Worm (Caenorhabditis elegans) whole organism, L4 larva: ENCODE measurements around the gene scc-3.
A peak's percentile ranks its signal among the peaks of the same experiment; 100 is the strongest.

Source experiments
- F10B5.3 ChIP-seq: sonication (generic microtip); optimal IDR thresholded peaks from 2 replicates; lab custom pipeline; 2016; ENCODE audit warnings: mild to moderate bottlenecking, missing genetic modification characterization, missing compliant biosample characterization
- F26F4.8 ChIP-seq: fragments of 200-800 bp; sonication (Bioruptor generic); conservative IDR thresholded peaks from 2 replicates; pipeline ENCODE4 v1.3.6; 2022; ENCODE audit warnings: missing genetic modification characterization, missing compliant biosample characterization
- F44E2.7 ChIP-seq: fragments of 200-800 bp; sonication (Bioruptor generic); IDR thresholded peaks from 2 replicates; pipeline ENCODE4 v2.1.2; 2022; ENCODE audit warnings: missing genetic modification characterization, missing compliant biosample characterization
- T20F7.1 ChIP-seq: fragments of 200-800 bp; sonication (Bioruptor generic); optimal IDR thresholded peaks from 2 replicates; lab custom pipeline; 2018; ENCODE audit warnings: mild to moderate bottlenecking, missing genetic modification characterization, missing compliant biosample characterization
- Y105C5A.15 ChIP-seq: fragments of 200-800 bp; sonication (Bioruptor generic); IDR thresholded peaks from 2 replicates; pipeline ENCODE4 v1.3.6; 2022; ENCODE audit warnings: missing genetic modification characterization, missing compliant biosample characterization
- Y48G9A.11 ChIP-seq: fragments of 200-800 bp; sonication (Bioruptor generic); IDR thresholded peaks from 2 replicates; pipeline ENCODE4 v1.3.6; 2022; ENCODE audit warnings: missing genetic modification reagents, missing genetic modification characterization, missing compliant biosample characterization
- Y5F2A.4 ChIP-seq: fragments of 200-800 bp; sonication (Bioruptor generic); optimal IDR thresholded peaks from 2 replicates; lab custom pipeline; 2018; ENCODE audit warnings: mild to moderate bottlenecking, missing genetic modification characterization, missing compliant biosample characterization
- Y75B8A.6 ChIP-seq: fragments of 200-800 bp; sonication (Bioruptor generic); IDR thresholded peaks from 2 replicates; pipeline ENCODE4 v1.3.6; 2022; ENCODE audit warnings: missing genetic modification reagents, missing genetic modification characterization, missing compliant biosample characterization
- ZK337.2 ChIP-seq: fragments of 200-800 bp; sonication (Bioruptor generic); IDR thresholded peaks from 2 replicates; pipeline ENCODE4 v1.3.6; 2022; ENCODE audit warnings: missing genetic modification reagents, missing genetic modification characterization, missing compliant biosample characterization
- aha-1 ChIP-seq: fragments of 150-350 bp; peaks from one replicate; lab custom pipeline; 2014; ENCODE audit warnings: missing biosample characterization, missing genetic modification characterization
- ces-1 ChIP-seq: fragments of 150-350 bp; sonication (generic microtip); optimal IDR thresholded peaks from 4 replicates; lab custom pipeline; 2014; ENCODE audit warnings: missing biosample characterization, missing genetic modification reagents, missing genetic modification characterization
- cey-2 ChIP-seq: sonication (generic microtip); optimal IDR thresholded peaks from 3 replicates; lab custom pipeline; 2017; ENCODE audit warnings: missing genetic modification characterization, mild to moderate bottlenecking, missing compliant biosample characterization, antibody characterized with exemption, borderline replicate concordance; ENCODE audit not compliant: insufficient read depth
- daf-16 ChIP-seq, 3 experiments: sonication (generic microtip); optimal IDR thresholded peaks; 2 replicates each; lab custom pipeline; 2016 to 2017; ENCODE audit warnings: missing genetic modification characterization in 3 of 3, missing genetic modification reagents in 3 of 3, mild to moderate bottlenecking in 2 of 3, missing compliant biosample characterization in 2 of 3, missing biosample characterization in 1 of 3, moderate library complexity in 1 of 3
- dmd-6 ChIP-seq: fragments of 200-800 bp; sonication (Bioruptor generic); IDR thresholded peaks from 2 replicates; pipeline ENCODE4 v1.3.6; 2022; ENCODE audit warnings: missing genetic modification reagents, missing genetic modification characterization, missing compliant biosample characterization
- dpl-1 ChIP-seq: fragments of 150-350 bp; optimal IDR thresholded peaks from 2 replicates; lab custom pipeline; 2014; ENCODE audit warnings: missing biosample characterization, missing genetic modification reagents, missing genetic modification characterization
- dve-1 ChIP-seq: sonication (generic microtip); optimal IDR thresholded peaks from 2 replicates; lab custom pipeline; 2017; ENCODE audit warnings: antibody characterized with exemption, mild to moderate bottlenecking, missing genetic modification characterization, missing compliant biosample characterization; ENCODE audit not compliant: insufficient read depth
- gei-8 ChIP-seq: fragments of 200-800 bp; sonication (Bioruptor generic); optimal IDR thresholded peaks from 2 replicates; lab custom pipeline; 2018; ENCODE audit warnings: mild to moderate bottlenecking, missing genetic modification characterization, missing compliant biosample characterization
- hif-1 ChIP-seq, 2 experiments: sonication (generic microtip); optimal IDR thresholded peaks; 2 replicates each; lab custom pipeline; 2016 to 2017; ENCODE audit warnings: missing compliant biosample characterization in 2 of 2, missing genetic modification characterization in 2 of 2, missing genetic modification reagents in 2 of 2, missing genotype in 2 of 2, mild to moderate bottlenecking in 1 of 2
- hlh-30 ChIP-seq: sonication (generic microtip); optimal IDR thresholded peaks from 2 replicates; lab custom pipeline; 2017; ENCODE audit warnings: antibody characterized with exemption, mild to moderate bottlenecking, missing genetic modification characterization, missing compliant biosample characterization; ENCODE audit not compliant: insufficient read depth
- hmg-1.1 ChIP-seq: fragments of 200-800 bp; sonication (Bioruptor generic); IDR thresholded peaks from 2 replicates; pipeline ENCODE4 v1.3.6; 2022; ENCODE audit warnings: missing genetic modification reagents, missing genetic modification characterization, missing compliant biosample characterization
- lim-7 ChIP-seq: fragments of 200-800 bp; sonication (Bioruptor generic); IDR thresholded peaks from 2 replicates; pipeline ENCODE4 v1.3.6; 2022; ENCODE audit warnings: missing genetic modification characterization, missing compliant biosample characterization
- lin-39 ChIP-seq: fragments of 150-350 bp; optimal IDR thresholded peaks from 2 replicates; lab custom pipeline; 2014; ENCODE audit warnings: missing biosample characterization, missing genetic modification reagents, missing genetic modification characterization
- lsy-2 ChIP-seq, 2 experiments: fragments of 150-350 bp in 1 of 2; sonication (generic microtip) in 1 of 2; optimal IDR thresholded peaks; 2 replicates each; lab custom pipeline; 2014 to 2017; ENCODE audit warnings: missing biosample characterization in 2 of 2, missing genetic modification characterization in 2 of 2
- mes-2 ChIP-seq: sonication (generic microtip); optimal IDR thresholded peaks from 2 replicates; lab custom pipeline; 2016; ENCODE audit warnings: missing genotype, mild to moderate bottlenecking, missing genetic modification characterization, missing compliant biosample characterization; ENCODE audit not compliant: poor library complexity, severe bottlenecking
- nhr-41 ChIP-seq: fragments of 200-800 bp; sonication (Bioruptor generic); IDR thresholded peaks from 2 replicates; pipeline ENCODE4 v1.3.6; 2022; ENCODE audit warnings: missing genetic modification reagents, missing genetic modification characterization, missing compliant biosample characterization
- pha-4 ChIP-seq, 2 experiments: fragments of 150-350 bp in 1 of 2; fragments of 200-800 bp in 1 of 2; sonication (Bioruptor generic) in 1 of 2; IDR thresholded peaks in 1 of 2; optimal IDR thresholded peaks in 1 of 2; 2 replicates each; pipeline versions ENCODE4 v1.3.6 to Lab custom; 2014 to 2022; ENCODE audit warnings: missing genetic modification characterization in 2 of 2, missing genetic modification reagents in 2 of 2, missing biosample characterization in 1 of 2, missing compliant biosample characterization in 1 of 2
- rbr-2 ChIP-seq: sonication (generic microtip); optimal IDR thresholded peaks from 2 replicates; lab custom pipeline; 2016; ENCODE audit warnings: missing genotype, missing genetic modification characterization, missing compliant biosample characterization
- set-16 ChIP-seq: fragments of 200-800 bp; sonication (Bioruptor generic); IDR thresholded peaks from 2 replicates; pipeline ENCODE4 v1.3.6; 2022; ENCODE audit warnings: missing genetic modification reagents, missing genetic modification characterization, missing compliant biosample characterization
- unc-39 ChIP-seq: sonication (generic microtip); optimal IDR thresholded peaks from 2 replicates; lab custom pipeline; 2017; ENCODE audit warnings: missing biosample characterization, missing genetic modification characterization
- zip-2 ChIP-seq: fragments of 150-350 bp; optimal IDR thresholded peaks from 2 replicates; lab custom pipeline; 2014; ENCODE audit warnings: missing biosample characterization, missing genetic modification characterization

The scc-3 gene

DNA sequence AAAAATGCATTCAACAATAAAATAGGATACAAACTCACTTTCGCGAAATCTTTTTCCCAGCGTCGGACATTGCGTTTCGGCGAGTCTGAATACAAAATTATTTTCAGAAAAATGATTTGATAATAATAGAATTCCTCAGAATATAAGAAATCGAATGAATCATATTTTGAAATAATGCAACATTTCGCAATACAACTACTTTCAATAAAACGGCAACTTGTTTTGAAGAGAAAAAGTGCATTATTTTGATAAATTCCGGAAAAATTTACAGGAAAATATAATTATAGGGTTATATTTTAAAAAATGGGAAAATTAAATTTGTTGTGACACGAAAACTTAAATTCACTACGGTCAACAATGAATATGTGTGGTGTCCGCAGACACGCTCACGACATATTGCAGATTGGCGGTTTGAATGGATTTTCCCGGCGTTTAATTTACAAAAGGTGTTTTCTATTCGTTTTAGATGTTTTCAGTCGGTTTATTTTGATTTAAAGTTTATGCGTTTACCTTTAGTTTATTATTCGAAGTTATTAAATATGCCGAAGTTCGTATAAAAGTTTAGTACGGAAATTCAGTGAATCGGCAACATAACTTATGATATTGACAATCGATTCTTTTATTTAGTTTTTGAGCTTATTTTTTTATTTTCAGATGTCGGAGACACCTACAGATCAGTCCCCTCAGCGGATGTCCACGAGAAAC lies at the start of gene scc-3, which contains the start of gene abcf-1:
TSS of gene scc-3 (plus strand) at position 655 of the 705 bp plus-strand sequence.
TSS of gene abcf-1 (minus strand) at position 85 of the 705 bp plus-strand sequence.
- no peak for TF ChIP-seq Y105C5A.15 (GFP tag; lab: Robert Waterston, UW)
- TF ChIP-seq lim-7 (GFP tag; lab: Robert Waterston, UW) = no peak
- no peak for TF ChIP-seq mes-2
- TF ChIP-seq lsy-2 (tag; optimal IDR thresholded peaks at IDR 0.05; lab: Kevin White, UChicago) = peak in 1 of 2 experiments; percentile 96
- peak; percentile 84 for TF ChIP-seq zip-2
- no peak for TF ChIP-seq rbr-2 (tag; lab: Kevin White, UChicago)
- TF ChIP-seq daf-16 (GFP tag; optimal IDR thresholded peaks at IDR 0.05; lab: Kevin White, UChicago) = no peak
- TF ChIP-seq daf-16 (tag; optimal IDR thresholded peaks at IDR 0.05; lab: Kevin White, UChicago) = peak; percentile 60
- peak; percentile 32 for TF ChIP-seq dpl-1 (GFP tag; lab: Kevin White, UChicago)
- TF ChIP-seq pha-4 (GFP tag; IDR thresholded peaks at IDR 0.05; lab: Robert Waterston, UW) = no peak
- TF ChIP-seq pha-4 (tag; optimal IDR thresholded peaks at IDR 0.05; lab: Kevin White, UChicago) = no peak
- TF ChIP-seq aha-1 (tag; lab: Kevin White, UChicago) = no peak
- no peak for TF ChIP-seq F10B5.3 (tag; lab: Kevin White, UChicago)
- TF ChIP-seq Y5F2A.4 (GFP tag; lab: Kevin White, UChicago) = no peak
- peak; percentile 23 for TF ChIP-seq hlh-30 (tag; lab: Kevin White, UChicago)
- peak; percentile 27 for TF ChIP-seq T20F7.1 (GFP tag; lab: Kevin White, UChicago)

DNA sequence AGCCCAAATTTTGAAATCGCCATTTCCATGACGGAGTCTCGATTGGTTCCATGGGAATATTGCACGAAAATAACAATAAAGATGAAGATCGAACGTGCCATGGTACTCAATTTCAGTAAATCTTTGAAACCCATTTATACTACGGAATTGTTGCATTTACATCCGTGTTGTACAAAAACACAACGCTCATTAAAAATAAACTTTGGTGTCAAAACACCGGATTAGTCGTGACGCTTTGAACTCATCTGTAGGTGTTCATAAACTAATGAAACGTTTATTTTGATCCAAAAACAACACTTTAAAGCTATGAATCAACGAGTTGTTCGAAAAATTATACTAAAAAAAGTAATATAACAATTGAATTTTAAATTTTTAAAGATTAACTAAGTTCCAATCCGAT lies 49.6 kb upstream of the scc-3 start, which contains the start of gene R11D1.4:
TSS of gene R11D1.4 (minus strand) at position 101 of the 400 bp plus-strand sequence.
- TF ChIP-seq set-16 (no peak), nhr-41 (GFP tag; lab: Robert Waterston, UW) (no peak), dve-1 (tag; lab: Kevin White, UChicago) (no peak), ces-1 (GFP tag; lab: Kevin White, UChicago) (no peak), F26F4.8 (GFP tag; lab: Robert Waterston, UW) (no peak), F44E2.7 (GFP tag; lab: Robert Waterston, UW) (no peak), rbr-2 (tag; lab: Kevin White, UChicago) (no peak)

DNA sequence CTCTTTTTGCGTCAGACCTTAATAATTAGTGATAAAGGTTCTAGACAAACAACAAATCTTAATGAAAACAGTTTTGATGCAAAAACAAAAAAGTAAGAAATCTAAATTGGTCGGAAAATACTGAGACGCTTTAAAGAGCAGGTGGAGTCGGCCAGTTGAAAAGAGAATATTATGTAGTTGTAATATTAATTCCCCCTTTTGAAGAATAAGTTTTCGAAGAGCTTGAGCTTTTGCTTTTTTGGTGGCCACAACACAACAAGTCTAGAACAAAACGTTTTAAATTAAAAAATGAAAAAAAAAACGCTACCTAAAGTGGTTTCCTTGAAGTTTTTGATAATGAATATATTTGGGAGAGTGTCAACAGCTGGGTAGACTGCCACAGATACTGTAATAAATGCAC lies 47.3 kb upstream of the scc-3 start, which contains the start of gene str-178:
TSS of gene str-178 (minus strand) at position 101 of the 400 bp plus-strand sequence.
- TF ChIP-seq dmd-6 (GFP tag; lab: Robert Waterston, UW) (no peak), hif-1 (tag; optimal IDR thresholded peaks at IDR 0.05; lab: Kevin White, UChicago) (no peak), Y75B8A.6 (GFP tag; lab: Robert Waterston, UW) (no peak), ZK337.2 (GFP tag; lab: Robert Waterston, UW) (no peak)
- TF ChIP-seq, all 104 proteins: peak for 0

DNA sequence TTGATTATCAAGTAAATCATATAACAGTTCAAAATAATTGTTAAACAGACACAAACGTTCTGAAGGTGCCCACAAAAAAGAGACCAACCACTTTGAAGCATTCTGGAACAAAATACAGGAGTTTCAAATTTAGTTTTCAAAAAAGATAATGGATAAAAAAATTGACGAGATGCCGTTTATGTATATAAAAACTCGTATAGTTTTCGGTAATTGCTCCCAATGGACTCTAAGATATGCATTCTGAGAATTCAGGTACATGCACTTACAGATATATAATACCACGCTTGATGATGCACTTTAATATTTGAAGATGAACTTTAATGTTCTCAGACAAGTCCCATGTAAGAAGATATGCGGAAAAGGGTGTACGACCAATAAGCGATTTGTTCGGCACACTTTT lies 45.1 kb upstream of the scc-3 start, which contains the start of gene str-181:
TSS of gene str-181 (minus strand) at position 101 of the 400 bp plus-strand sequence.
- TF ChIP-seq hmg-1.1 = no peak
- no peak for TF ChIP-seq cey-2 (tag; lab: Kevin White, UChicago)
- TF ChIP-seq lin-39 (tag; lab: Kevin White, UChicago) = no peak
- TF ChIP-seq lsy-2 (tag; optimal IDR thresholded peaks at IDR 0.05; lab: Kevin White, UChicago) = no peak
- TF ChIP-seq unc-39 = no peak
- no peak for TF ChIP-seq Y48G9A.11
- no peak for TF ChIP-seq gei-8
- peak; percentile 56 for TF ChIP-seq aha-1 (tag; lab: Kevin White, UChicago)
